Worm (Caenorhabditis elegans) whole organism, midembryonic: ENCODE data around the gene nhr-146.

ENCODE experiments used
- T22C8.4 ChIP-seq: fragments of 200-800 bp; sonication (Bioruptor generic); IDR thresholded peaks from 2 replicates; pipeline ENCODE4 v1.3.6; 2022; ENCODE audit warnings: missing genetic modification characterization, missing compliant biosample characterization
- cog-1 ChIP-seq: sonication (generic microtip); optimal IDR thresholded peaks from 2 replicates; lab custom pipeline; 2016; ENCODE audit warnings: missing genetic modification characterization, missing compliant biosample characterization
- flt-1 ChIP-seq: fragments of 200-800 bp; sonication (Bioruptor generic); IDR thresholded peaks from 2 replicates; pipeline ENCODE4 v1.3.6; 2022; ENCODE audit warnings: missing genetic modification characterization, missing compliant biosample characterization
- klf-2 ChIP-seq: fragments of 200-800 bp; sonication (Bioruptor generic); conservative IDR thresholded peaks from 2 replicates; pipeline ENCODE4 v1.3.6; 2022; ENCODE audit warnings: missing genetic modification reagents, missing genetic modification characterization, missing compliant biosample characterization
- med-1 ChIP-seq: sonication (generic microtip); optimal IDR thresholded peaks from 2 replicates; lab custom pipeline; 2017; ENCODE audit warnings: missing genetic modification characterization, mild to moderate bottlenecking, missing compliant biosample characterization, antibody characterized with exemption, missing genetic modification reagents; ENCODE audit not compliant: insufficient read depth
- ref-1 ChIP-seq: fragments of 200-800 bp; sonication (Bioruptor generic); conservative IDR thresholded peaks from 2 replicates; pipeline ENCODE4 v1.3.6; 2022; ENCODE audit warnings: missing genetic modification reagents, missing genetic modification characterization, missing compliant biosample characterization
- tab-1 ChIP-seq: fragments of 200-800 bp; sonication (Bioruptor generic); IDR thresholded peaks from 2 replicates; pipeline ENCODE4 v1.3.6; 2022; ENCODE audit warnings: missing genetic modification characterization, missing compliant biosample characterization
- ztf-23 ChIP-seq: fragments of 200-800 bp; sonication (Bioruptor generic); IDR thresholded peaks from 2 replicates; pipeline ENCODE4 v1.3.6; 2022; ENCODE audit warnings: missing genetic modification reagents, missing genetic modification characterization, missing compliant biosample characterization
- ztf-29 ChIP-seq: fragments of 200-800 bp; sonication (Bioruptor generic); IDR thresholded peaks from 2 replicates; pipeline ENCODE4 v1.3.6; 2022; ENCODE audit warnings: missing genetic modification reagents, missing genetic modification characterization, missing compliant biosample characterization

The nhr-146 gene

DNA sequence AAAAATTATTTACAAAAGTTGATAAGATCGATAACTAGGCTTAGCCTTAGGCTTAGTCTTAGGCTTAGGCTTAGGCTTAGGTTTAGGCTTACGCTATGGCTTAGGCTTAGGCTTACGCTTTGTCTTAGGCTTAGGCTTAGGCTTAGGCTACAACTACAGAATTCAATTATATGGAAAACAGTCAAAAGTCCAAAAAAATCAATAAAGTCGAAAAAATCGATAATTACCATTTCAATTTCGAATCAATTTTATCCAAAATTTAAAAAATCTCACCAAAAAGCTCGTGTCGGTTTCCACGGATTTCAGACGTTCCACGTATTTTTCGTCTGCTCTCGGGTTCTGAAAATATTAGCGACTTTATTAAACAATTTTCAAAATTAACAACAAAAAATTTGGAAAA lies 50.3 kb downstream of the nhr-146 start:
- TF ChIP-seq T22C8.4 (GFP tag; lab: Robert Waterston, UW): no peak
- no peak for TF ChIP-seq cog-1 (tag; lab: Kevin White, UChicago)
- TF ChIP-seq ztf-23 (GFP tag; lab: Robert Waterston, UW): no peak
- TF ChIP-seq tab-1: no peak
- no peak for TF ChIP-seq ref-1 (GFP tag; lab: Robert Waterston, UW)
- TF ChIP-seq klf-2 (GFP tag; lab: Robert Waterston, UW): no peak
- TF ChIP-seq med-1 (GFP tag; lab: Kevin White, UChicago): no peak
- no peak for TF ChIP-seq flt-1 (GFP tag; lab: Robert Waterston, UW)
- no peak for TF ChIP-seq ztf-29

- TF ChIP-seq ztf-23 (GFP tag; lab: Robert Waterston, UW) (no peak), ref-1 (GFP tag; lab: Robert Waterston, UW) (no peak), T22C8.4 (GFP tag; lab: Robert Waterston, UW) (no peak), med-1 (GFP tag; lab: Kevin White, UChicago) (no peak), flt-1 (GFP tag; lab: Robert Waterston, UW) (no peak), tab-1 (no peak), ztf-29 (no peak), klf-2 (GFP tag; lab: Robert Waterston, UW) (no peak), cog-1 (tag; lab: Kevin White, UChicago) (no peak)
Measured at ce11 chrIV:1679227-1679626, 52.6 kb downstream of the nhr-146 start.
